Worm (Caenorhabditis elegans): Measurements from ENCODE around the gene F15D4.2.

DNA sequence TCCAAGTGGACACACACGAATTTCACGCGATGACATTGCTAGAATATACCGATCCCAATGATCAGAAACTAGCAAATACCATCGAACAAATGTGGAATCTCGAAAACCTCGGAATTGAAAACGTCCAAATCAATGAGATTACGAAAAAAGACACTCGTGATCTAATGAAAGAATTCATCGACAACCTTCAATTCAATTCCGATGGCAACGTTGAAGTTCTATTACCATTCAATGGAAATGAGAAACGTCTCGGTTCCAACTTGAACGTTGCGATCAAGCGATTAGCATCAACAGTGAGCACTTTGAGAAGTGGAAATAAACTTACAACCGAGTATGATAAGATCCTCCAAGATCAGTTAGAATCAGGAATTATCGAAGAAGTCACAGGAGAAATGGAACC, 39.4 kb downstream of the F15D4.2 start:
- no peak for TF ChIP-seq ama-1 (optimal IDR thresholded peaks at IDR 0.05)
- no peak for TF ChIP-seq hmbx-1 (tag; optimal IDR thresholded peaks at IDR 0.05)

All from whole organism, early embryonic.